Worm (Caenorhabditis elegans): Measurements from ENCODE around the gene F09F9.2.
A peak's percentile ranks its signal among the peaks of the same experiment; 100 is the strongest.

ce11 chrX:4147600-4148448 lies 36.6 kb upstream of the F09F9.2 start:
- TF ChIP-seq ama-1 (optimal IDR thresholded peaks at IDR 0.05) (peak; percentile 12), ama-1 (GFP tag; optimal IDR thresholded peaks at IDR 0.05) (no peak), pha-4 (tag; optimal IDR thresholded peaks at IDR 0.05) (no peak), F55B11.4 (tag; optimal IDR thresholded peaks at IDR 0.05; ENCODE audit: borderline replicate concordance, insufficient read depth) (no peak), lsy-27 (tag; optimal IDR thresholded peaks at IDR 0.05; ENCODE audit: borderline replicate concordance, insufficient read depth) (no peak), Y79H2A.3 (GFP tag; conservative IDR thresholded peaks at IDR 0.05) (no peak), lin-35 (GFP tag; optimal IDR thresholded peaks at IDR 0.05) (peak in 1 of 3 experiments; percentile 78), him-1 (tag; optimal IDR thresholded peaks at IDR 0.05) (no peak), snpc-4 (GFP tag; optimal IDR thresholded peaks at IDR 0.05) (no peak), snpc-4 (tag; optimal IDR thresholded peaks at IDR 0.05) (peak in 2 of 4 experiments; percentile 22 to 42), ztf-3 (GFP tag; optimal IDR thresholded peaks at IDR 0.05) (peak; percentile 61), ets-4 (GFP tag; optimal IDR thresholded peaks at IDR 0.05) (no peak)
